Worm (Caenorhabditis elegans): ENCODE results near the gene chca-1.

DNA sequence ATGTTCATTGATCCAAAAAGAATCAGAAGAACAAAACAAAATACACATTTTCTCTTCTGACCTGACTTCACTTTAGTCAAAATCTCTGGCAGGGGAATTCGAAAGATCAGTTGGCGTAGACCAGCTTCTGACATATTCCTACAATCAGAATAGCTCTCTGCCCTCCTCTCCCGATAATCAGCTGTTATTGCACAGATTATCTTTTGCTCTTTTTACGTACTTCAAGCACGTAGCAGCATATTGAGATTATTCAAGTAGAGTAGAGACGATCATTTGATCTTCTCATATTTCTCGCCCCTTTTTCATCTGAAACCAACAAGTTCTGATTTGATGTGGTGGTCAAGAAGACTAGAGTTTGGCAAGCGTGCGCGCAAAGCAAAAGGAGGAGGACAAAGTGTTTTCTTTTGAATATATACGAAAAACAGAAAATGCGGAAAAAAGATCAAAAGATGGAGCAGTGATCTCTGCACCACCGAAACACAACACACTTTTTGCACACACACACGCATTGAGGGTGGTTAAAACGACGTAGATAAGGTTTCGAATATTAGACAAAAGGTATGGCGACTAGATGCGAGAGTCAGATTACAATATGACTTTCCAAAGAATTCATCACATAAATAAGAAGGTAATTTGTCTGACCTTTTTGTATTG, 22.6 kb downstream of the chca-1 start:
- TF ChIP-seq nhr-76 (tag; optimal IDR thresholded peaks at IDR 0.05) (no peak), mls-2 (tag; optimal IDR thresholded peaks at IDR 0.05) (no peak), nhr-28 (tag; optimal IDR thresholded peaks at IDR 0.05) (no peak), drap-1 (GFP tag; optimal IDR thresholded peaks at IDR 0.05) (no peak), snpc-4 (tag; optimal IDR thresholded peaks at IDR 0.05) (no peak), unc-62 (GFP tag; optimal IDR thresholded peaks at IDR 0.05) (no peak), ztf-11 (tag; optimal IDR thresholded peaks at IDR 0.05) (no peak), tbx-8 (GFP tag; optimal IDR thresholded peaks at IDR 0.05) (no peak), hlh-1 (tag; optimal IDR thresholded peaks at IDR 0.05) (no peak)
